Worm (Caenorhabditis elegans) whole organism, mixed stage, embryonic: ENCODE data around the gene W08E12.2.
"Not testable (repeated sequence)": the region's sequence is repeated elsewhere in the genome, so short reads cannot be mapped to it uniquely, and the experiment has no call there.

Experiments
- M03D4.4 ChIP-seq: sonication (generic microtip); optimal IDR thresholded peaks from 2 replicates; lab custom pipeline; 2017; ENCODE audit warnings: mild to moderate bottlenecking, missing genetic modification characterization, missing compliant biosample characterization
- bed-3 ChIP-seq: fragments of 200-800 bp; sonication (Bioruptor generic); optimal IDR thresholded peaks from 3 replicates; lab custom pipeline; 2018; ENCODE audit warnings: mild to moderate bottlenecking, missing genetic modification characterization, moderate library complexity, missing compliant biosample characterization
- ceh-39 ChIP-seq: fragments of 150-350 bp; optimal IDR thresholded peaks from 2 replicates; lab custom pipeline; 2014; ENCODE audit warnings: missing biosample characterization, missing genetic modification characterization
- ceh-43 ChIP-seq: fragments of 200-800 bp; sonication (Bioruptor generic); optimal IDR thresholded peaks from 2 replicates; lab custom pipeline; 2018; ENCODE audit warnings: mild to moderate bottlenecking, missing genetic modification characterization, moderate library complexity, missing compliant biosample characterization
- ceh-83 ChIP-seq: fragments of 200-800 bp; sonication (Bioruptor generic); optimal IDR thresholded peaks from 2 replicates; lab custom pipeline; 2018; ENCODE audit warnings: mild to moderate bottlenecking, missing genetic modification characterization, missing compliant biosample characterization
- ces-1 ChIP-seq: fragments of 150-350 bp; optimal IDR thresholded peaks from 2 replicates; lab custom pipeline; 2014; ENCODE audit warnings: missing biosample characterization, missing genetic modification reagents, missing genetic modification characterization
- cnd-1 ChIP-seq: fragments of 200-800 bp; sonication (Bioruptor generic); optimal IDR thresholded peaks from 2 replicates; lab custom pipeline; 2018; ENCODE audit warnings: mild to moderate bottlenecking, missing genetic modification characterization, missing compliant biosample characterization
- drap-1 ChIP-seq: fragments of 200-800 bp; sonication (Bioruptor generic); optimal IDR thresholded peaks from 3 replicates; lab custom pipeline; 2018; ENCODE audit warnings: mild to moderate bottlenecking, missing genetic modification characterization, missing compliant biosample characterization
- elt-1 ChIP-seq: sonication (generic microtip); optimal IDR thresholded peaks from 2 replicates; lab custom pipeline; 2017; ENCODE audit warnings: missing genetic modification characterization, mild to moderate bottlenecking, missing compliant biosample characterization, antibody characterized with exemption, moderate library complexity, borderline replicate concordance; ENCODE audit not compliant: insufficient read depth
- flh-1 ChIP-seq: fragments of 200-800 bp; sonication (Bioruptor generic); optimal IDR thresholded peaks from 2 replicates; lab custom pipeline; 2018; ENCODE audit warnings: mild to moderate bottlenecking, missing genetic modification characterization, moderate library complexity, missing compliant biosample characterization
- ham-2 ChIP-seq: fragments of 200-800 bp; sonication (Bioruptor generic); optimal IDR thresholded peaks from 2 replicates; lab custom pipeline; 2018; ENCODE audit warnings: mild to moderate bottlenecking, missing genetic modification characterization, missing compliant biosample characterization
- hlh-1 ChIP-seq: fragments of 150-350 bp; optimal IDR thresholded peaks from 2 replicates; lab custom pipeline; 2014; ENCODE audit warnings: missing biosample characterization, missing genetic modification reagents, missing genetic modification characterization
- lin-13 ChIP-seq: fragments of 150-350 bp; optimal IDR thresholded peaks from 2 replicates; lab custom pipeline; 2014; ENCODE audit warnings: missing biosample characterization, missing genetic modification characterization
- lsy-2 ChIP-seq: fragments of 150-350 bp; optimal IDR thresholded peaks from 2 replicates; lab custom pipeline; 2014; ENCODE audit warnings: missing biosample characterization, missing genetic modification characterization
- mab-5 ChIP-seq: fragments of 150-350 bp; optimal IDR thresholded peaks from 2 replicates; lab custom pipeline; 2014; ENCODE audit warnings: missing biosample characterization, missing genetic modification characterization
- mep-1 ChIP-seq: fragments of 150-350 bp; optimal IDR thresholded peaks from 2 replicates; lab custom pipeline; 2017; ENCODE audit warnings: missing biosample characterization, missing genetic modification reagents, missing genetic modification characterization, inconsistent platforms
- mls-2 ChIP-seq: sonication (generic microtip); optimal IDR thresholded peaks from 2 replicates; lab custom pipeline; 2016; ENCODE audit warnings: mild to moderate bottlenecking, missing genetic modification characterization, moderate library complexity, missing compliant biosample characterization
- nhr-12 ChIP-seq: fragments of 150-350 bp; optimal IDR thresholded peaks from 2 replicates; lab custom pipeline; 2014; ENCODE audit warnings: missing biosample characterization, missing genetic modification characterization
- nhr-2 ChIP-seq: fragments of 150-350 bp; optimal IDR thresholded peaks from 2 replicates; lab custom pipeline; 2014; ENCODE audit warnings: missing biosample characterization, missing genetic modification characterization
- nhr-237 ChIP-seq: fragments of 150-350 bp; optimal IDR thresholded peaks from 2 replicates; lab custom pipeline; 2014; ENCODE audit warnings: missing biosample characterization, missing genetic modification characterization
- nhr-28 ChIP-seq: fragments of 150-350 bp; optimal IDR thresholded peaks from 2 replicates; lab custom pipeline; 2014; ENCODE audit warnings: missing biosample characterization, missing genetic modification characterization
- pha-4 ChIP-seq: fragments of 150-350 bp; optimal IDR thresholded peaks from 2 replicates; lab custom pipeline; 2018; ENCODE audit warnings: missing biosample characterization, missing genetic modification reagents, missing genetic modification characterization
- snpc-4 ChIP-seq: fragments of 150-350 bp; optimal IDR thresholded peaks from 2 replicates; lab custom pipeline; 2014; ENCODE audit warnings: missing biosample characterization, missing genetic modification characterization
- tbx-8 ChIP-seq: fragments of 200-800 bp; sonication (Bioruptor generic); optimal IDR thresholded peaks from 2 replicates; lab custom pipeline; 2018; ENCODE audit warnings: mild to moderate bottlenecking, missing genetic modification characterization, moderate library complexity, missing compliant biosample characterization
- unc-120 ChIP-seq: sonication (generic microtip); optimal IDR thresholded peaks from 2 replicates; lab custom pipeline; 2017; ENCODE audit warnings: missing genetic modification characterization, missing compliant biosample characterization; ENCODE audit not compliant: poor library complexity, severe bottlenecking
- unc-39 ChIP-seq: fragments of 150-350 bp; optimal IDR thresholded peaks from 2 replicates; lab custom pipeline; 2014; ENCODE audit warnings: missing biosample characterization, missing genetic modification characterization
- unc-62 ChIP-seq: fragments of 150-350 bp; optimal IDR thresholded peaks from 2 replicates; lab custom pipeline; 2014; ENCODE audit warnings: missing biosample characterization, missing genetic modification reagents, missing genetic modification characterization
- zip-8 ChIP-seq: fragments of 150-350 bp; optimal IDR thresholded peaks from 2 replicates; lab custom pipeline; 2014; ENCODE audit warnings: missing biosample characterization, missing genetic modification characterization
- ztf-11 ChIP-seq: fragments of 150-350 bp; optimal IDR thresholded peaks from 2 replicates; lab custom pipeline; 2014; ENCODE audit warnings: missing biosample characterization, missing genetic modification characterization

Gene W08E12.2

DNA sequence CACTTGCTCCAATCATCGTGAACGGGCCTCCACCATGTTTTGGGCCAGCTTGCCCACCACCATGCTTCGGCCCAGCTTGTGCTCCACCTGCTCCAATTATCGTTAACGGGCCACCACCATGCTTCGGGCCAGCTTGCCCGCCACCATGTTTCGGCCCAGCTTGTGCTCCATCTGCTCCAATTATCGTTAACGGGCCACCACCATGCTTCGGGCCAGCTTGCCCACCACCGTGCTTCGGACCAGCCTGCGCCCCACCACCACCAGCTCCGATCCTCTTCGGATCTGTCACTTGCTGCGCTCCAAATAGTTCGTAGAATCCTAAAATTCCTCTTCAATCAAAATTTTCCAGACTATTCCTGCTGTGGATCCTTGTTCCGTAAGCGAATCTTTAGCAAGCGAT lies 6.4 kb upstream of the W08E12.2 start:
- TF ChIP-seq mls-2 (tag; lab: Kevin White, UChicago) (no peak), ceh-83 (peak; percentile 46)

DNA sequence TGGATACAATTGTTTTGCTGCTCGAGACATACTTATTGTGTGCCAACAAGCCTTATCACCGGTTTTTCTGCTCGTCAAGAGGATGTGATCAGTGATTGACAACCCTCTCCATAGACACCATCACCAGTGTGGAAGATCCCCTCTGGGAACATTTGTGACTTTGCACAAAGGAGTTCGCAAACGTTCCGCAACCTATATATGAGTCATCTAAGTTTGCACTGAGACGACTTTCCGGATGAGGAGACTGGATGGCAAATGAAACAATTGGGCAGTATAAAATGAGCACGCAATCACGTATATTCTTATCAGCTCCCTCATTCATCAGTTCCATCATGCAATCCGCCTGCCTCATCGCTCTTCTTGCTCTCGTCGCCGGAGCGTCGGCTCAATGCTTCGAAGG lies 5.2 kb upstream of the W08E12.2 start, which contains the start of gene W08E12.5:
Gene W08E12.5, plus strand, starts transcription at position 301 of the 400 bp plus-strand sequence.
- TF ChIP-seq nhr-237 (tag; lab: Kevin White, UChicago) (no peak), ces-1 (GFP tag; lab: Kevin White, UChicago) (no peak), ztf-11 (no peak), unc-39 (tag; lab: Kevin White, UChicago) (no peak)
- TF ChIP-seq, all 35 proteins: peak for 0

DNA sequence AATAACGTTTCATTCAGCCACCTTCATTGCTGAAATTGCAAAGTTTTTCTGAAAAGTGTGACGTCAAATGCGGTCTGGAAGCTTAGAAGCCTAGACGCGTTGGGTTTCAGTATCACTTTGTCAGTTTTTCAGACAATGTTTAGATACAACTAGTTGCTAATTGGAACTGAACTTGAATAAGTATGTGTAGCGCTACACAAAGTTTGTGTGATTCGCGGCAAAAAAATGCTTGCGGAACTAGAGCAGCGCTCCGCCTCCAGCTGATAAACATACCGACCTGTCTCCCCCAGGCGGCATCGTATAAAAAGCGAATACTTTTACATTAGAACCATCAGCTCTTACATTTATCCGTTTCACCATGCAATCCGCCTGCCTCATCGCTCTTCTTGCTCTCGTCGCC lies 3.6 kb upstream of the W08E12.2 start, which contains the start of gene W08E12.4:
Gene W08E12.4, plus strand, starts transcription at position 301 of the 400 bp plus-strand sequence.
- not testable (repeated sequence) for TF ChIP-seq ham-2 (GFP tag; lab: Kevin White, UChicago); bed-3; ceh-43 (GFP tag; lab: Kevin White, UChicago)

DNA sequence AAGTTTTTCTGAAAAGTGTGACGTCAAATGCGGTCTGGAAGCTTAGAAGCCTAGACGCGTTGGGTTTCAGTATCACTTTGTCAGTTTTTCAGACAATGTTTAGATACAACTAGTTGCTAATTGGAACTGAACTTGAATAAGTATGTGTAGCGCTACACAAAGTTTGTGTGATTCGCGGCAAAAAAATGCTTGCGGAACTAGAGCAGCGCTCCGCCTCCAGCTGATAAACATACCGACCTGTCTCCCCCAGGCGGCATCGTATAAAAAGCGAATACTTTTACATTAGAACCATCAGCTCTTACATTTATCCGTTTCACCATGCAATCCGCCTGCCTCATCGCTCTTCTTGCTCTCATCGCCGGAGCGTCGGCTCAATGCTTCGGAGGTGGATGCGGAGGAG lies 2.0 kb upstream of the W08E12.2 start, which contains the start of gene idpp-12:
Gene idpp-12, plus strand, starts transcription at position 301 of the 400 bp plus-strand sequence.
- TF ChIP-seq flh-1; cnd-1 (tag; lab: Kevin White, UChicago); nhr-28 (tag; lab: Kevin White, UChicago): not testable (repeated sequence)
- TF ChIP-seq, all 35 proteins: peak for 0; not testable (repeated sequence) for 35

DNA sequence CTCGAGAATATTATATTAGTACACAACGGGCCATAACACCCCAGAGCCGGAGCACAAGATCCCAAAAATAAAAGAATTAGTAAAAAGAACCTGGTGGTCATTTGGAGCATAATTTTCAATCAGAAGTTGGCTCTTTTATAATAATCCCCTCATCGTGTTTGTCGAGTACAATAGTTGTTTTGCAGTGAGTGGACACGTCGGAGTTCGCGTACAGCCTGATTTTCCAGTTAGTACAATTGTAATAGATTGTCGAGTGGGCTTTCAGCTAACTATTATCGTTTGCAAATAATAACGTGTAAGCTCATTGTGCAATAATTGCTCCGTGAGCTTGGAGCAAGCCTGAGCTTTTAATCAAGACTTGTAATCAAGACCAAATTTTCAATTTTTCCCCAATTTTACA lies 1.8 kb downstream of the W08E12.2 start, which contains the start of gene W08E12.9:
Gene W08E12.9, minus strand, starts transcription at position 101 of the 400 bp plus-strand sequence.
- TF ChIP-seq lin-13 (tag; lab: Kevin White, UChicago) (no peak), flh-1 (no peak), zip-8 (tag; lab: Kevin White, UChicago) (no peak), nhr-237 (tag; lab: Kevin White, UChicago) (no peak), snpc-4 (no peak), ceh-43 (GFP tag; lab: Kevin White, UChicago) (no peak), M03D4.4 (tag; lab: Kevin White, UChicago) (no peak), hlh-1 (tag; lab: Kevin White, UChicago) (no peak), drap-1 (GFP tag; lab: Kevin White, UChicago) (no peak), ceh-83 (no peak), cnd-1 (tag; lab: Kevin White, UChicago) (no peak), nhr-2 (no peak), mab-5 (tag; lab: Kevin White, UChicago) (no peak), ham-2 (GFP tag; lab: Kevin White, UChicago) (no peak), mep-1 (tag; lab: Kevin White, UChicago) (no peak), ztf-11 (no peak), mls-2 (tag; lab: Kevin White, UChicago) (no peak), lsy-2 (tag; lab: Kevin White, UChicago) (no peak)
- TF ChIP-seq, all 35 proteins: peak for 0

DNA sequence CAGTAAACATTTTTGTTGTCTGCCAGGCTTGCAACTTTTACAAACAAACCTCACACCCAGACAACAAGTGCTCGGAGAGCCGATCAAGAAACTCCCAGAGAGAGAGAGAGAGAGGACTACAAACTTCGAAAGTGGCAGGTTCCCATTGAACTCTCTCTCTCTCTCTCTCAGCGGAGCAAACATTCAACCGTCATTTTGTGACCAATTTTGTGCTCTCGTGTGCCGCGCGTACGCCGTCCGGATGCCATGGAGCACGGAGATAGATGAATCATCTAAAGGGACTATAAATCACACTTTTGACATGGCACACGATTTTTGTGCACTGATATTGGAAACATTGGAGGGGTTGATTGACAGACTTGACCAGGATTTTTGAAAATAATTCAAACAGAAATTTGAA lies 3.2 kb downstream of the W08E12.2 start:
- TF ChIP-seq unc-62 (GFP tag; lab: Kevin White, UChicago) = no peak
- TF ChIP-seq pha-4 (tag; lab: Kevin White, UChicago) = no peak
- no peak for TF ChIP-seq elt-1 (tag; lab: Kevin White, UChicago)
- no peak for TF ChIP-seq nhr-237 (tag; lab: Kevin White, UChicago)
- TF ChIP-seq unc-39 (tag; lab: Kevin White, UChicago) = no peak
- no peak for TF ChIP-seq ceh-43 (GFP tag; lab: Kevin White, UChicago)
- no peak for TF ChIP-seq tbx-8 (GFP tag; lab: Kevin White, UChicago)
- TF ChIP-seq ceh-39 = no peak
- no peak for TF ChIP-seq unc-120 (tag; lab: Kevin White, UChicago)
- TF ChIP-seq zip-8 (tag; lab: Kevin White, UChicago) = no peak
- TF ChIP-seq nhr-12 (tag; lab: Kevin White, UChicago) = no peak
- TF ChIP-seq ham-2 (GFP tag; lab: Kevin White, UChicago) = no peak
- no peak for TF ChIP-seq lsy-2 (tag; lab: Kevin White, UChicago)
